In genomic region chrII:8933693-8934432, ce11 we compare ENCODE assay signal across 1 worm cellular context.
TF ChIP-seq lines count a peak whose summit lies in the region.

T21B10.3 (plus strand) TSS chrII:8934382.

TF ChIP-seq in whole organism, young adult, 124 proteins besides CTCF, POLR2A, EP300 and RAD21 (continued from another document):
- TF ChIP-seq dpl-1 (GFP tag; optimal IDR thresholded peaks at IDR 0.05; lab: Kevin White, UChicago) (peak; percentile 95), ama-1 (optimal IDR thresholded peaks at IDR 0.05; lab: Kevin White, UChicago) (peak; percentile 84), ama-1 (GFP tag; optimal IDR thresholded peaks at IDR 0.05; lab: Kevin White, UChicago) (peak; percentile 55 to 83), F57C9.4 (tag; optimal IDR thresholded peaks at IDR 0.05; lab: Kevin White, UChicago) (no peak), ceh-40 (GFP tag; IDR thresholded peaks at IDR 0.05; lab: Robert Waterston, UW) (no peak), hrde-1 (tag; optimal IDR thresholded peaks at IDR 0.05; lab: Kevin White, UChicago; ENCODE audit: borderline replicate concordance) (peak; percentile 79), let-607 (tag; optimal IDR thresholded peaks at IDR 0.05; lab: Kevin White, UChicago) (peak; percentile 25 to 35), pbrm-1 (GFP tag; IDR thresholded peaks at IDR 0.05; lab: Robert Waterston, UW) (peak; percentile 89), F22D6.2 (tag; optimal IDR thresholded peaks at IDR 0.05; lab: Kevin White, UChicago) (no peak), chd-7 (tag; optimal IDR thresholded peaks at IDR 0.05; lab: Kevin White, UChicago) (no peak), K12H6.12 (tag; optimal IDR thresholded peaks at IDR 0.05; lab: Kevin White, UChicago) (no peak), F10E7.11 (tag; optimal IDR thresholded peaks at IDR 0.05; lab: Kevin White, UChicago) (no peak), madf-6 (GFP tag; IDR thresholded peaks at IDR 0.05; lab: Robert Waterston, UW) (peak; percentile 99), cebp-1 (GFP tag; IDR thresholded peaks at IDR 0.05; lab: Robert Waterston, UW) (peak; percentile 30; the same call in 1 of the 2 replicates), cebp-1 (tag; optimal IDR thresholded peaks at IDR 0.05; lab: Kevin White, UChicago) (peak; percentile 68), rpc-1 (optimal IDR thresholded peaks at IDR 0.05; lab: Kevin White, UChicago) (no peak), rpc-1 (tag; optimal IDR thresholded peaks at IDR 0.05; lab: Kevin White, UChicago) (peak; percentile 15), egrh-3 (GFP tag; IDR thresholded peaks at IDR 0.05; lab: Robert Waterston, UW) (peak; percentile 31; the same call in 1 of the 2 replicates), tbp1 (GFP tag; optimal IDR thresholded peaks at IDR 0.05; lab: Kevin White, UChicago) (peak; percentile 72), ceh-27 (GFP tag; optimal IDR thresholded peaks at IDR 0.05; lab: Kevin White, UChicago) (no peak), nfya-2 (GFP tag; IDR thresholded peaks at IDR 0.05; lab: Robert Waterston, UW) (peak; percentile 88; the same call in 1 of the 2 replicates), C06A6.2 (GFP tag; conservative IDR thresholded peaks at IDR 0.05; lab: Robert Waterston, UW) (0 out of 2 replicates have a peak, but pooled peaks have one; percentile 39), gei-17 (GFP tag; optimal IDR thresholded peaks at IDR 0.05; lab: Kevin White, UChicago) (peak; percentile 31), F49E8.2 (tag; optimal IDR thresholded peaks at IDR 0.05; lab: Kevin White, UChicago; ENCODE audit: insufficient read depth) (peak; percentile 94), nhr-80 (tag; optimal IDR thresholded peaks at IDR 0.05; lab: Kevin White, UChicago) (peak; percentile 14), ztf-25 (GFP tag; IDR thresholded peaks at IDR 0.05; lab: Robert Waterston, UW) (peak; percentile 89), rec-8 (tag; optimal IDR thresholded peaks at IDR 0.05; lab: Kevin White, UChicago) (no peak), ceh-79 (tag; optimal IDR thresholded peaks at IDR 0.05; lab: Kevin White, UChicago) (no peak), F39B2.1 (GFP tag; IDR thresholded peaks at IDR 0.05; lab: Robert Waterston, UW) (0 out of 2 replicates have a peak, but pooled peaks have one; percentile 32), somi-1 (GFP tag; optimal IDR thresholded peaks at IDR 0.05; lab: Kevin White, UChicago) (peak; percentile 36), madf-8 (GFP tag; conservative IDR thresholded peaks at IDR 0.05; lab: Robert Waterston, UW) (peak; percentile 98)
TF ChIP-seq in whole organism, young adult: peak in this region for 80.
